Worm (Caenorhabditis elegans) whole organism, L1 larva: Measurements from ENCODE around the gene trx-2.

Experiments
- C04F5.9 ChIP-seq: sonication (generic microtip); optimal IDR thresholded peaks from 2 replicates; lab custom pipeline; 2016; ENCODE audit warnings: missing genetic modification characterization, missing compliant biosample characterization
- C34B4.2 ChIP-seq: sonication (generic microtip); optimal IDR thresholded peaks from 2 replicates; lab custom pipeline; 2017; ENCODE audit warnings: mild to moderate bottlenecking, missing genetic modification characterization, missing compliant biosample characterization
- F16B12.6 ChIP-seq: fragments of 150-350 bp; optimal IDR thresholded peaks from 2 replicates; lab custom pipeline; 2014; ENCODE audit warnings: missing biosample characterization, missing genetic modification characterization
- aly-2 ChIP-seq: fragments of 150-350 bp; optimal IDR thresholded peaks from 2 replicates; lab custom pipeline; 2014; ENCODE audit warnings: missing biosample characterization, missing genetic modification characterization
- ama-1 ChIP-seq: fragments of 150-350 bp; optimal IDR thresholded peaks from 2 replicates; lab custom pipeline; 2014
- blmp-1 ChIP-seq: fragments of 150-350 bp; optimal IDR thresholded peaks from 2 replicates; lab custom pipeline; 2014; ENCODE audit warnings: missing biosample characterization, missing genetic modification characterization
- ceh-8 ChIP-seq: fragments of 200-800 bp; sonication (Bioruptor generic); optimal IDR thresholded peaks from 2 replicates; lab custom pipeline; 2018; ENCODE audit warnings: mild to moderate bottlenecking, missing genetic modification characterization, moderate library complexity, missing compliant biosample characterization
- ceh-82 ChIP-seq, 3 experiments: fragments of 150-350 bp in 1 of 3; sonication (generic microtip) in 2 of 3; optimal IDR thresholded peaks; 2 replicates each; lab custom pipeline; 2014 to 2017; ENCODE audit warnings: missing biosample characterization in 3 of 3, missing genetic modification characterization in 3 of 3
- ceh-88 ChIP-seq: fragments of 200-800 bp; sonication (Bioruptor generic); IDR thresholded peaks from 2 replicates; pipeline ENCODE4 v1.3.6; 2022; ENCODE audit warnings: missing genetic modification characterization, missing compliant biosample characterization
- dpl-1 ChIP-seq, 3 experiments: fragments of 150-350 bp in 2 of 3; sonication (generic microtip) in 1 of 3; optimal IDR thresholded peaks; 2 replicates each; lab custom pipeline; 2014 to 2017; ENCODE audit warnings: missing biosample characterization in 3 of 3, missing genetic modification characterization in 3 of 3, missing genetic modification reagents in 3 of 3
- dsc-1 ChIP-seq: sonication (generic microtip); optimal IDR thresholded peaks from 2 replicates; lab custom pipeline; 2016; ENCODE audit warnings: mild to moderate bottlenecking, missing genetic modification characterization, missing compliant biosample characterization
- efl-1 ChIP-seq, 4 experiments: fragments of 150-350 bp; optimal IDR thresholded peaks in 3 of 4; peaks in 1 of 4; 1 replicate in 1 of 4; 2 replicates in 3 of 4; lab custom pipeline; 2014; ENCODE audit warnings: missing biosample characterization in 2 of 4, missing genetic modification characterization in 2 of 4, missing genetic modification reagents in 2 of 4
- efl-3 ChIP-seq: fragments of 200-800 bp; sonication (Bioruptor generic); optimal IDR thresholded peaks from 2 replicates; lab custom pipeline; 2018; ENCODE audit warnings: mild to moderate bottlenecking, missing genetic modification characterization, missing compliant biosample characterization
- egl-13 ChIP-seq: sonication (generic microtip); optimal IDR thresholded peaks from 2 replicates; lab custom pipeline; 2016; ENCODE audit warnings: missing genotype, missing genetic modification reagents, missing genetic modification characterization, missing compliant biosample characterization
- elt-2 ChIP-seq: sonication (generic microtip); optimal IDR thresholded peaks from 2 replicates; lab custom pipeline; 2016; ENCODE audit warnings: missing genetic modification characterization, mild to moderate bottlenecking, inconsistent platforms, missing compliant biosample characterization, missing genetic modification reagents
- elt-3 ChIP-seq, 6 experiments: fragments of 150-350 bp in 1 of 6; sonication (generic microtip); optimal IDR thresholded peaks; 2 replicates each; lab custom pipeline; 2017 to 2018; ENCODE audit warnings: missing biosample characterization in 6 of 6, missing genetic modification characterization in 6 of 6, inconsistent platforms in 1 of 6
- fkh-4 ChIP-seq: sonication (generic microtip); optimal IDR thresholded peaks from 2 replicates; lab custom pipeline; 2016; ENCODE audit warnings: missing compliant biosample characterization, missing genetic modification characterization, borderline replicate concordance
- fkh-8 ChIP-seq: sonication (generic microtip); optimal IDR thresholded peaks from 2 replicates; lab custom pipeline; 2016; ENCODE audit warnings: mild to moderate bottlenecking, missing genetic modification characterization, missing compliant biosample characterization
- grh-1 ChIP-seq: fragments of 200-800 bp; sonication (Bioruptor generic); IDR thresholded peaks from 2 replicates; pipeline ENCODE4 v1.3.6; 2022; ENCODE audit warnings: missing genetic modification reagents, missing genetic modification characterization, missing compliant biosample characterization
- irx-1 ChIP-seq: sonication (generic microtip); optimal IDR thresholded peaks from 2 replicates; lab custom pipeline; 2016; ENCODE audit warnings: missing genetic modification characterization, missing compliant biosample characterization
- isw-1 ChIP-seq: fragments of 200-800 bp; sonication (Bioruptor generic); IDR thresholded peaks from 2 replicates; pipeline ENCODE4 v1.3.6; 2022; ENCODE audit warnings: missing genetic modification characterization, missing compliant biosample characterization
- lin-13 ChIP-seq: fragments of 150-350 bp; optimal IDR thresholded peaks from 2 replicates; lab custom pipeline; 2014; ENCODE audit warnings: missing biosample characterization, missing genetic modification reagents, missing genetic modification characterization
- lin-14 ChIP-seq: fragments of 200-800 bp; sonication (Bioruptor generic); optimal IDR thresholded peaks from 2 replicates; lab custom pipeline; 2018; ENCODE audit warnings: mild to moderate bottlenecking, missing genetic modification characterization, moderate library complexity, missing compliant biosample characterization
- lin-15B ChIP-seq: fragments of 150-350 bp; sonication (generic microtip); optimal IDR thresholded peaks from 3 replicates; lab custom pipeline; 2014; ENCODE audit warnings: missing biosample characterization, missing genetic modification characterization
- lin-35 ChIP-seq, 2 experiments: fragments of 150-350 bp; optimal IDR thresholded peaks; 2 replicates each; lab custom pipeline; 2014; ENCODE audit warnings: missing biosample characterization in 2 of 2, missing genetic modification characterization in 2 of 2, missing genetic modification reagents in 2 of 2
- lin-39 ChIP-seq: fragments of 150-350 bp; optimal IDR thresholded peaks from 2 replicates; lab custom pipeline; 2014; ENCODE audit warnings: missing biosample characterization, missing genetic modification reagents, missing genetic modification characterization
- lir-3 ChIP-seq: sonication (generic microtip); optimal IDR thresholded peaks from 2 replicates; lab custom pipeline; 2016; ENCODE audit warnings: mild to moderate bottlenecking, missing genetic modification characterization, moderate library complexity, missing compliant biosample characterization; ENCODE audit not compliant: poor library complexity
- lsy-2 ChIP-seq, 2 experiments: fragments of 150-350 bp; optimal IDR thresholded peaks; 2 replicates each; lab custom pipeline; 2014; ENCODE audit warnings: missing biosample characterization in 2 of 2, missing genetic modification characterization in 2 of 2
- mab-9 ChIP-seq: fragments of 200-800 bp; sonication (Bioruptor generic); IDR thresholded peaks from 2 replicates; pipeline ENCODE4 v1.3.6; 2022; ENCODE audit warnings: missing genetic modification reagents, missing genetic modification characterization, missing compliant biosample characterization
- mdl-1 ChIP-seq, 2 experiments: fragments of 150-350 bp; optimal IDR thresholded peaks; 2 replicates each; lab custom pipeline; 2014 to 2017; ENCODE audit warnings: missing biosample characterization in 2 of 2, missing genetic modification characterization in 2 of 2, inconsistent platforms in 1 of 2
- mep-1 ChIP-seq: fragments of 150-350 bp; optimal IDR thresholded peaks from 2 replicates; lab custom pipeline; 2014; ENCODE audit warnings: missing biosample characterization, missing genetic modification characterization
- nhr-19 ChIP-seq: fragments of 200-800 bp; sonication (Bioruptor generic); conservative IDR thresholded peaks from 2 replicates; pipeline ENCODE4 v1.3.6; 2022; ENCODE audit warnings: missing genetic modification characterization, missing compliant biosample characterization
- nhr-20 ChIP-seq: sonication (generic microtip); optimal IDR thresholded peaks from 2 replicates; lab custom pipeline; 2016; ENCODE audit warnings: mild to moderate bottlenecking, missing genetic modification characterization, missing compliant biosample characterization
- nhr-47 ChIP-seq: sonication (generic microtip); optimal IDR thresholded peaks from 2 replicates; lab custom pipeline; 2016; ENCODE audit warnings: mild to moderate bottlenecking, missing genetic modification characterization, moderate library complexity, missing compliant biosample characterization
- nhr-71 ChIP-seq: sonication (generic microtip); optimal IDR thresholded peaks from 2 replicates; lab custom pipeline; 2016; ENCODE audit warnings: mild to moderate bottlenecking, missing genetic modification characterization, moderate library complexity, missing compliant biosample characterization
- nhr-85 ChIP-seq: sonication (generic microtip); peaks from one replicate; lab custom pipeline; 2016; ENCODE audit warnings: missing genetic modification characterization, inconsistent platforms, missing compliant biosample characterization
- nhr-90 ChIP-seq: sonication (generic microtip); optimal IDR thresholded peaks from 2 replicates; lab custom pipeline; 2016; ENCODE audit warnings: mild to moderate bottlenecking, missing genetic modification characterization, missing compliant biosample characterization; ENCODE audit not compliant: poor library complexity
- pax-3 ChIP-seq: fragments of 200-800 bp; sonication (Bioruptor generic); optimal IDR thresholded peaks from 2 replicates; lab custom pipeline; 2018; ENCODE audit warnings: mild to moderate bottlenecking, missing genetic modification characterization, moderate library complexity, missing compliant biosample characterization
- rnt-1 ChIP-seq: sonication (generic microtip); optimal IDR thresholded peaks from 2 replicates; lab custom pipeline; 2016; ENCODE audit warnings: mild to moderate bottlenecking, missing genetic modification characterization, moderate library complexity, missing compliant biosample characterization
- snu-23 ChIP-seq: sonication (generic microtip); optimal IDR thresholded peaks from 2 replicates; lab custom pipeline; 2016; ENCODE audit warnings: missing genetic modification characterization, missing compliant biosample characterization
- sox-4 ChIP-seq: sonication (generic microtip); optimal IDR thresholded peaks from 2 replicates; lab custom pipeline; 2016; ENCODE audit warnings: missing genetic modification characterization, missing compliant biosample characterization
- sup-37 ChIP-seq: fragments of 200-800 bp; sonication (Bioruptor generic); optimal IDR thresholded peaks from 2 replicates; lab custom pipeline; 2018; ENCODE audit warnings: mild to moderate bottlenecking, missing genetic modification characterization, missing compliant biosample characterization
- swsn-7 ChIP-seq: sonication (generic microtip); optimal IDR thresholded peaks from 2 replicates; lab custom pipeline; 2016; ENCODE audit warnings: missing genetic modification characterization, missing compliant biosample characterization
- tbx-2 ChIP-seq: sonication (generic microtip); optimal IDR thresholded peaks from 2 replicates; lab custom pipeline; 2016; ENCODE audit warnings: missing genetic modification characterization, missing compliant biosample characterization
- unc-130 ChIP-seq: fragments of 150-350 bp; optimal IDR thresholded peaks from 2 replicates; lab custom pipeline; 2017; ENCODE audit warnings: missing biosample characterization, missing genetic modification characterization, inconsistent platforms
- unc-86 ChIP-seq: sonication (generic microtip); optimal IDR thresholded peaks from 2 replicates; lab custom pipeline; 2016; ENCODE audit warnings: missing genetic modification characterization, missing compliant biosample characterization
- unc-98 ChIP-seq: fragments of 200-800 bp; sonication (Bioruptor generic); IDR thresholded peaks from 2 replicates; pipeline ENCODE4 v1.3.6; 2022; ENCODE audit warnings: missing genetic modification characterization, missing compliant biosample characterization
- xbp-1 ChIP-seq: sonication (generic microtip); optimal IDR thresholded peaks from 2 replicates; lab custom pipeline; 2016; ENCODE audit warnings: missing genetic modification characterization, missing compliant biosample characterization
- zip-4 ChIP-seq: fragments of 200-800 bp; sonication (Bioruptor generic); optimal IDR thresholded peaks from 2 replicates; lab custom pipeline; 2018; ENCODE audit warnings: mild to moderate bottlenecking, missing genetic modification characterization, moderate library complexity, missing compliant biosample characterization
- ztf-11 ChIP-seq, 2 experiments: sonication (generic microtip); optimal IDR thresholded peaks; 2 replicates each; lab custom pipeline; 2016 to 2017; ENCODE audit warnings: missing genetic modification characterization in 2 of 2, missing biosample characterization in 1 of 2, missing compliant biosample characterization in 1 of 2

Gene trx-2

ce11 chrV:10341905-10342328 lies 27.4 kb downstream of the trx-2 start, which contains the start of gene K07C5.13:
TSS of gene K07C5.13 (plus strand) at chrV:10342055.
- peak in 1 of 2 experiments; percentile 64 for TF ChIP-seq ztf-11 (tag; optimal IDR thresholded peaks at IDR 0.05; lab: Kevin White, UChicago)
- peak; percentile 86 for TF ChIP-seq nhr-19 (GFP tag; lab: Robert Waterston, UW)
- peak; percentile 73 for TF ChIP-seq unc-98 (GFP tag; lab: Robert Waterston, UW)
- TF ChIP-seq lir-3 (tag; lab: Kevin White, UChicago) = peak; percentile 49
- TF ChIP-seq ceh-82 (tag; optimal IDR thresholded peaks at IDR 0.05; lab: Kevin White, UChicago) = peak; percentile 26 to 74 (median 58)
- TF ChIP-seq mep-1 (tag; lab: Kevin White, UChicago) = peak; percentile 16
- peak; percentile 44 to 72 (median 72) for TF ChIP-seq dpl-1 (GFP tag; optimal IDR thresholded peaks at IDR 0.05; lab: Kevin White, UChicago)
- peak; percentile 61 for TF ChIP-seq blmp-1 (tag; lab: Kevin White, UChicago)
- TF ChIP-seq nhr-71 (tag; lab: Kevin White, UChicago) = peak; percentile 86
- TF ChIP-seq C34B4.2 (tag; lab: Kevin White, UChicago) = peak; percentile 10
- TF ChIP-seq lin-39 (tag; lab: Kevin White, UChicago) = peak; percentile 52
- TF ChIP-seq swsn-7 (tag; lab: Kevin White, UChicago) = peak; percentile 88
- peak; percentile 5 for TF ChIP-seq ama-1
- peak; percentile 31 for TF ChIP-seq aly-2 (tag; lab: Kevin White, UChicago)
- TF ChIP-seq lin-13 (GFP tag; lab: Kevin White, UChicago) = peak; percentile 58
- TF ChIP-seq tbx-2 (tag; lab: Kevin White, UChicago) = peak; percentile 77
- peak in 1 of 6 experiments; percentile 29 for TF ChIP-seq elt-3 (tag; optimal IDR thresholded peaks at IDR 0.05; lab: Kevin White, UChicago)
- TF ChIP-seq mab-9 (GFP tag; lab: Robert Waterston, UW) = peak; percentile 84
- peak; percentile 17 for TF ChIP-seq C04F5.9 (tag; lab: Kevin White, UChicago)
- peak; percentile 28 for TF ChIP-seq F16B12.6 (tag; lab: Kevin White, UChicago)
- TF ChIP-seq nhr-20 (tag; lab: Kevin White, UChicago) = peak; percentile 78
- peak; percentile 74 for TF ChIP-seq isw-1
- peak; percentile 74 for TF ChIP-seq egl-13
- peak; percentile 81 for TF ChIP-seq nhr-90 (tag; lab: Kevin White, UChicago)
- TF ChIP-seq lin-14 (GFP tag; lab: Kevin White, UChicago) = peak; percentile 84
- peak; percentile 19 for TF ChIP-seq ceh-8 (GFP tag; lab: Kevin White, UChicago)
- TF ChIP-seq sup-37 (GFP tag; lab: Kevin White, UChicago) = peak; percentile 47
- peak; percentile 83 for TF ChIP-seq dsc-1 (tag; lab: Kevin White, UChicago)
- TF ChIP-seq efl-3 (GFP tag; lab: Kevin White, UChicago) = peak; percentile 55
- peak; percentile 85 for TF ChIP-seq nhr-85 (tag; lab: Kevin White, UChicago)
- peak; percentile 42 for TF ChIP-seq lin-15B
- peak; percentile 57 for TF ChIP-seq ceh-88 (GFP tag; lab: Robert Waterston, UW)
- peak; percentile 55 for TF ChIP-seq fkh-4 (tag; lab: Kevin White, UChicago)
- peak; percentile 72 for TF ChIP-seq unc-86 (tag; lab: Kevin White, UChicago)
- TF ChIP-seq zip-4 (GFP tag; lab: Kevin White, UChicago) = peak; percentile 62
- TF ChIP-seq rnt-1 (tag; lab: Kevin White, UChicago) = peak; percentile 85
- TF ChIP-seq grh-1 = peak; percentile 89
- TF ChIP-seq nhr-47 (tag; lab: Kevin White, UChicago) = peak; percentile 87
- TF ChIP-seq elt-2 (tag; lab: Kevin White, UChicago) = peak; percentile 41
- peak; percentile 47 for TF ChIP-seq unc-130 (tag; lab: Kevin White, UChicago)
- peak; percentile 51 for TF ChIP-seq pax-3 (tag; lab: Kevin White, UChicago)
- TF ChIP-seq snu-23 = peak; percentile 81
- TF ChIP-seq lin-35 (GFP tag; optimal IDR thresholded peaks at IDR 0.05; lab: Kevin White, UChicago) = peak; percentile 38 to 76
- TF ChIP-seq fkh-8 (tag; lab: Kevin White, UChicago) = peak; percentile 24
- peak; percentile 80 for TF ChIP-seq xbp-1 (tag; lab: Kevin White, UChicago)
- TF ChIP-seq lsy-2 (tag; optimal IDR thresholded peaks at IDR 0.05; lab: Kevin White, UChicago) = peak; percentile 70 to 71
- TF ChIP-seq mdl-1 (tag; optimal IDR thresholded peaks at IDR 0.05; lab: Kevin White, UChicago) = peak in 1 of 2 experiments; percentile 18
- peak; percentile 79 for TF ChIP-seq irx-1
- peak; percentile 64 to 72 for TF ChIP-seq efl-1 (optimal IDR thresholded peaks at IDR 0.05; lab: Kevin White, UChicago)
- peak; percentile 57 to 97 for TF ChIP-seq efl-1 (GFP tag; optimal IDR thresholded peaks at IDR 0.05 in 1 of 2; lab: Kevin White, UChicago)
- peak; percentile 36 for TF ChIP-seq sox-4 (tag; lab: Kevin White, UChicago)
- TF ChIP-seq, all 84 proteins: peak for 50; not testable (repeated sequence) for 34
